Worm (Caenorhabditis elegans) whole organism, early embryonic: ENCODE data around the gene C35D10.5.

Source experiments
- B0310.2 ChIP-seq: sonication (generic microtip); optimal IDR thresholded peaks from 2 replicates; lab custom pipeline; 2016; ENCODE audit warnings: mild to moderate bottlenecking, missing genetic modification characterization, missing compliant biosample characterization
- F13C5.2 ChIP-seq: sonication (generic microtip); optimal IDR thresholded peaks from 2 replicates; lab custom pipeline; 2017; ENCODE audit warnings: mild to moderate bottlenecking, missing genetic modification characterization, inconsistent platforms, missing compliant biosample characterization
- aly-1 ChIP-seq: sonication (generic microtip); optimal IDR thresholded peaks from 2 replicates; lab custom pipeline; 2016; ENCODE audit warnings: missing genetic modification characterization, missing compliant biosample characterization
- ama-1 ChIP-seq: fragments of 150-350 bp; optimal IDR thresholded peaks from 2 replicates; lab custom pipeline; 2014
- ceh-13 ChIP-seq: fragments of 200-800 bp; sonication (Bioruptor generic); optimal IDR thresholded peaks from 2 replicates; lab custom pipeline; 2018; ENCODE audit warnings: mild to moderate bottlenecking, missing genetic modification characterization, missing compliant biosample characterization
- flt-1 ChIP-seq: fragments of 200-800 bp; sonication (Bioruptor generic); IDR thresholded peaks from 2 replicates; pipeline ENCODE4 v1.3.6; 2022; ENCODE audit warnings: missing genetic modification characterization, missing compliant biosample characterization
- hmbx-1 ChIP-seq: sonication (generic microtip); optimal IDR thresholded peaks from 2 replicates; lab custom pipeline; 2016; ENCODE audit warnings: mild to moderate bottlenecking, missing genetic modification characterization, missing compliant biosample characterization
- hmg-4 ChIP-seq: fragments of 200-800 bp; sonication (Bioruptor generic); optimal IDR thresholded peaks from 2 replicates; lab custom pipeline; 2018; ENCODE audit warnings: mild to moderate bottlenecking, missing genetic modification characterization, missing compliant biosample characterization
- pes-1 ChIP-seq: fragments of 200-800 bp; sonication (Bioruptor generic); IDR thresholded peaks from 2 replicates; pipeline ENCODE4 v1.3.6; 2022; ENCODE audit warnings: missing genetic modification reagents, missing genetic modification characterization, missing compliant biosample characterization
- scrt-1 ChIP-seq: fragments of 200-800 bp; sonication (Bioruptor generic); IDR thresholded peaks from 2 replicates; pipeline ENCODE4 v1.3.6; 2022; ENCODE audit warnings: missing genetic modification characterization, missing compliant biosample characterization
- tbx-11 ChIP-seq: fragments of 200-800 bp; sonication (Bioruptor generic); IDR thresholded peaks from 2 replicates; pipeline ENCODE4 v1.3.6; 2022; ENCODE audit warnings: missing genetic modification characterization, missing compliant biosample characterization
- tbx-37 ChIP-seq: fragments of 200-800 bp; sonication (Bioruptor generic); conservative IDR thresholded peaks from 2 replicates; pipeline ENCODE4 v1.3.6; 2022; ENCODE audit warnings: missing genetic modification reagents, missing genetic modification characterization, missing compliant biosample characterization

DNA sequence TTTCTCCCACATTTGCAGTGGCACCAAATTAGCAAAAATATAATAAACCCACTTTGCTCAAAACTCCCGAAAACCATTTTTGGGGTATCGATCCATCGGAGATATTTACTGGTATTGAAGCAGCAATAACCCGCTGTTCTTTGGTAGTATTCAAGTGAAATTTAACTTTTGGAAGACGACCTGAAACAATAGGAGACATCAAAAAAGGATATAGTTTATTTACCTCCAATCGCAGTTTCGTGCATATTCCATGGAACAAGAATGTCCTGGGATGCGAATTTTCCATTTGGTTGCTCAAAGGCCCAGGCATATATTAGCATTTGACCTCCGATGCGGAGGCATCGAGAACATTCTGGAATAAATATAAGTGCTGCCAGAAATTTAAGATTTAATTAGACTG lies 11.2 kb downstream of the C35D10.5 start:
- TF ChIP-seq F13C5.2 (tag; lab: Kevin White, UChicago) (no peak), ama-1 (lab: Kevin White, UChicago) (no peak), aly-1 (no peak), hmg-4 (no peak), ceh-13 (no peak), tbx-11 (GFP tag; lab: Robert Waterston, UW) (no peak), scrt-1 (GFP tag; lab: Robert Waterston, UW) (no peak), flt-1 (GFP tag; lab: Robert Waterston, UW) (no peak), B0310.2 (tag; lab: Kevin White, UChicago) (no peak), pes-1 (GFP tag; lab: Robert Waterston, UW) (no peak), tbx-37 (GFP tag; lab: Robert Waterston, UW) (no peak), hmbx-1 (tag; lab: Kevin White, UChicago) (no peak)
